Worm (Caenorhabditis elegans): ENCODE measurements around the gene R02D5.8.

Gene R02D5.8

ce11 chrV:14530813-14531212 is 11.6 kb upstream of the R02D5.8 start, which contains the start of gene kcnl-4:
kcnl-4 (plus strand) TSS chrV:14531113.
- TF ChIP-seq tbx-8 (GFP tag; optimal IDR thresholded peaks at IDR 0.05), result no peak
- no peak for TF ChIP-seq cnd-1 (tag; optimal IDR thresholded peaks at IDR 0.05)
- no peak for TF ChIP-seq ces-1 (GFP tag; optimal IDR thresholded peaks at IDR 0.05)
- TF ChIP-seq ceh-83 (GFP tag; optimal IDR thresholded peaks at IDR 0.05), result no peak
- no peak for TF ChIP-seq lsy-2 (tag; optimal IDR thresholded peaks at IDR 0.05)
- TF ChIP-seq elt-3 (tag; optimal IDR thresholded peaks at IDR 0.05), result no peak
- TF ChIP-seq drap-1 (GFP tag; optimal IDR thresholded peaks at IDR 0.05), result no peak
- no peak for TF ChIP-seq nhr-12 (tag; optimal IDR thresholded peaks at IDR 0.05)

ce11 chrV:14527210-14527609 is 8.0 kb upstream of the R02D5.8 start:
- TF ChIP-seq hlh-1 (tag; optimal IDR thresholded peaks at IDR 0.05) (no peak), sem-2 (GFP tag; optimal IDR thresholded peaks at IDR 0.05) (no peak), nhr-237 (tag; optimal IDR thresholded peaks at IDR 0.05) (no peak), unc-39 (tag; optimal IDR thresholded peaks at IDR 0.05) (no peak), elt-1 (tag; optimal IDR thresholded peaks at IDR 0.05; ENCODE audit: borderline replicate concordance, insufficient read depth) (no peak), tbx-8 (GFP tag; optimal IDR thresholded peaks at IDR 0.05) (no peak), M03D4.4 (tag; optimal IDR thresholded peaks at IDR 0.05) (no peak), flh-1 (GFP tag; optimal IDR thresholded peaks at IDR 0.05) (no peak)

- no peak for TF ChIP-seq M03D4.4 (tag; optimal IDR thresholded peaks at IDR 0.05)
- no peak for TF ChIP-seq bed-3 (GFP tag; optimal IDR thresholded peaks at IDR 0.05)
- TF ChIP-seq nhr-12 (tag; optimal IDR thresholded peaks at IDR 0.05), result no peak
- TF ChIP-seq ceh-39 (tag; optimal IDR thresholded peaks at IDR 0.05), result no peak
- no peak for TF ChIP-seq ceh-83 (GFP tag; optimal IDR thresholded peaks at IDR 0.05)
- TF ChIP-seq unc-39 (tag; optimal IDR thresholded peaks at IDR 0.05), result no peak
- no peak for TF ChIP-seq mep-1 (tag; optimal IDR thresholded peaks at IDR 0.05)
- TF ChIP-seq drap-1 (GFP tag; optimal IDR thresholded peaks at IDR 0.05), result no peak
- TF ChIP-seq unc-120 (tag; optimal IDR thresholded peaks at IDR 0.05; ENCODE audit: poor library complexity, severe bottlenecking), result no peak
- TF ChIP-seq ces-1 (GFP tag; optimal IDR thresholded peaks at IDR 0.05), result no peak
Observed at ce11 chrV:14525089-14525488, 5.9 kb upstream of the R02D5.8 start, which contains the start of gene hda-1. hda-1 (plus strand) TSS chrV:14525389.

ce11 chrV:14523788-14524582 is 4.8 kb upstream of the R02D5.8 start, which contains the start of gene ril-1:
ril-1 (minus strand) TSS chrV:14524129.
- peak; percentile 28 for TF ChIP-seq cnd-1 (tag; optimal IDR thresholded peaks at IDR 0.05)
- TF ChIP-seq flh-1 (GFP tag; optimal IDR thresholded peaks at IDR 0.05), result peak; percentile 1
- TF ChIP-seq ceh-43 (GFP tag; optimal IDR thresholded peaks at IDR 0.05), result peak; percentile 52
- peak; percentile 58 for TF ChIP-seq lsy-2 (tag; optimal IDR thresholded peaks at IDR 0.05)
- no peak for TF ChIP-seq ztf-11 (tag; optimal IDR thresholded peaks at IDR 0.05)
- TF ChIP-seq blmp-1 (tag; optimal IDR thresholded peaks at IDR 0.05), result peak; percentile 1
- TF ChIP-seq drap-1 (GFP tag; optimal IDR thresholded peaks at IDR 0.05), result peak; percentile 73
- peak; percentile 20 for TF ChIP-seq tbx-8 (GFP tag; optimal IDR thresholded peaks at IDR 0.05)
- TF ChIP-seq sem-2 (GFP tag; optimal IDR thresholded peaks at IDR 0.05), result no peak
- no peak for TF ChIP-seq ceh-83 (GFP tag; optimal IDR thresholded peaks at IDR 0.05)
- TF ChIP-seq mep-1 (tag; optimal IDR thresholded peaks at IDR 0.05), result peak; percentile 19
- peak; percentile 58 for TF ChIP-seq sptf-1 (tag; optimal IDR thresholded peaks at IDR 0.05)
- TF ChIP-seq elt-1 (tag; optimal IDR thresholded peaks at IDR 0.05; ENCODE audit: borderline replicate concordance, insufficient read depth), result peak; percentile 14
- no peak for TF ChIP-seq nhr-2 (tag; optimal IDR thresholded peaks at IDR 0.05)
- TF ChIP-seq nhr-12 (tag; optimal IDR thresholded peaks at IDR 0.05), result no peak
- TF ChIP-seq snpc-4 (tag; optimal IDR thresholded peaks at IDR 0.05), result no peak
- peak; percentile 63 for TF ChIP-seq M03D4.4 (tag; optimal IDR thresholded peaks at IDR 0.05)
- TF ChIP-seq unc-120 (tag; optimal IDR thresholded peaks at IDR 0.05; ENCODE audit: poor library complexity, severe bottlenecking), result peak; percentile 37
- TF ChIP-seq hlh-1 (tag; optimal IDR thresholded peaks at IDR 0.05), result peak; percentile 23

- TF ChIP-seq nhr-12 (tag; optimal IDR thresholded peaks at IDR 0.05), result no peak
- TF ChIP-seq tbx-8 (GFP tag; optimal IDR thresholded peaks at IDR 0.05), result no peak
- TF ChIP-seq ceh-43 (GFP tag; optimal IDR thresholded peaks at IDR 0.05), result no peak
- TF ChIP-seq zip-8 (tag; optimal IDR thresholded peaks at IDR 0.05), result no peak
- TF ChIP-seq ceh-39 (tag; optimal IDR thresholded peaks at IDR 0.05), result no peak
- TF ChIP-seq elt-3 (tag; optimal IDR thresholded peaks at IDR 0.05), result no peak
- TF ChIP-seq elt-1 (tag; optimal IDR thresholded peaks at IDR 0.05; ENCODE audit: borderline replicate concordance, insufficient read depth), result no peak
- no peak for TF ChIP-seq unc-39 (tag; optimal IDR thresholded peaks at IDR 0.05)
- TF ChIP-seq hlh-1 (tag; optimal IDR thresholded peaks at IDR 0.05), result no peak
- no peak for TF ChIP-seq drap-1 (GFP tag; optimal IDR thresholded peaks at IDR 0.05)
- no peak for TF ChIP-seq lin-13 (tag; optimal IDR thresholded peaks at IDR 0.05)
- no peak for TF ChIP-seq sptf-1 (tag; optimal IDR thresholded peaks at IDR 0.05)
- no peak for TF ChIP-seq sem-2 (GFP tag; optimal IDR thresholded peaks at IDR 0.05)
- TF ChIP-seq blmp-1 (tag; optimal IDR thresholded peaks at IDR 0.05), result no peak
- no peak for TF ChIP-seq snpc-4 (tag; optimal IDR thresholded peaks at IDR 0.05)
- no peak for TF ChIP-seq M03D4.4 (tag; optimal IDR thresholded peaks at IDR 0.05)
Observed at ce11 chrV:14523105-14523504, 3.9 kb upstream of the R02D5.8 start, which contains the start of gene C53A5.2. C53A5.2 (minus strand) TSS chrV:14523205.

Data from whole organism, mixed stage, embryonic.